Fruit fly (Drosophila melanogaster) whole organism, embryonic: ENCODE measurements around the gene MED28.
A peak's percentile ranks its signal among the peaks of the same experiment; 100 is the strongest.

Experiments used
- Bgb ChIP-seq: fragments of 200-800 bp; sonication (Bioruptor generic); IDR thresholded peaks from 2 replicates; pipeline ENCODE4 v1.3.6; 2022; ENCODE audit warnings: missing biosample characterization, missing genetic modification characterization; ENCODE audit not compliant: partially characterized antibody
- Blimp-1 ChIP-seq: fragments of 200-800 bp; sonication (Bioruptor generic); optimal IDR thresholded peaks from 3 replicates; lab custom pipeline; 2018; ENCODE audit warnings: missing biosample characterization, missing genetic modification characterization, mild to moderate bottlenecking, moderate library complexity, missing genetic modification reagents
- CG12155 ChIP-seq: fragments of 200-800 bp; sonication (Bioruptor generic); optimal IDR thresholded peaks from 3 replicates; lab custom pipeline; 2016; ENCODE audit warnings: missing biosample characterization, missing genetic modification characterization
- CG1233 ChIP-seq: fragments of 200-800 bp; sonication (Bioruptor generic); optimal IDR thresholded peaks from 4 replicates; lab custom pipeline; 2018; ENCODE audit warnings: missing biosample characterization, mild to moderate bottlenecking, missing genetic modification characterization
- CG14965 ChIP-seq: fragments of 200-800 bp; sonication (Bioruptor generic); optimal IDR thresholded peaks from 2 replicates; lab custom pipeline; 2016; ENCODE audit warnings: missing biosample characterization, missing genetic modification characterization, borderline replicate concordance
- CG16779 ChIP-seq: fragments of 200-800 bp; sonication (Bioruptor generic); IDR thresholded peaks from 2 replicates; pipeline ENCODE4 v1.3.6; 2022; ENCODE audit warnings: missing biosample characterization, missing genetic modification characterization
- CG16815 ChIP-seq: fragments of 200-800 bp; sonication (Bioruptor generic); optimal IDR thresholded peaks from 3 replicates; lab custom pipeline; 2017; ENCODE audit warnings: missing biosample characterization, mild to moderate bottlenecking, missing genetic modification characterization
- CG18764 ChIP-seq: fragments of 200-800 bp; sonication (Bioruptor generic); optimal IDR thresholded peaks from 3 replicates; lab custom pipeline; 2016; ENCODE audit warnings: missing biosample characterization, missing genetic modification characterization
- CG2678 ChIP-seq: fragments of 200-800 bp; sonication (Bioruptor generic); optimal IDR thresholded peaks from 3 replicates; lab custom pipeline; 2019; ENCODE audit warnings: missing biosample characterization, mild to moderate bottlenecking, missing genetic modification characterization, moderate library complexity
- CG2889 ChIP-seq: fragments of 200-800 bp; sonication (Bioruptor generic); IDR thresholded peaks from 3 replicates; pipeline ENCODE4 v1.3.6; 2022; ENCODE audit warnings: missing biosample characterization, missing genetic modification characterization
- CG31441 ChIP-seq: fragments of 200-800 bp; sonication (Bioruptor generic); IDR thresholded peaks from 2 replicates; pipeline ENCODE4 v1.3.6; 2022; ENCODE audit warnings: missing biosample characterization, missing genetic modification characterization
- CG32772 ChIP-seq: fragments of 200-800 bp; sonication (Bioruptor generic); IDR thresholded peaks from 2 replicates; pipeline ENCODE4 v1.3.6; 2022; ENCODE audit warnings: missing biosample characterization, missing genetic modification characterization
- CG3407 ChIP-seq: fragments of 200-800 bp; sonication (Bioruptor generic); optimal IDR thresholded peaks from 2 replicates; lab custom pipeline; 2018; ENCODE audit warnings: missing biosample characterization, mild to moderate bottlenecking, missing genetic modification characterization
- CG34224 ChIP-seq: fragments of 200-800 bp; sonication (Bioruptor generic); IDR thresholded peaks from 3 replicates; pipeline ENCODE4 v1.3.6; 2022; ENCODE audit warnings: missing biosample characterization, missing genetic modification characterization; ENCODE audit not compliant: partially characterized antibody
- CG42726 ChIP-seq: fragments of 200-800 bp; sonication (Bioruptor generic); IDR thresholded peaks from 2 replicates; pipeline ENCODE4 v1.3.6; 2022; ENCODE audit warnings: missing biosample characterization, missing genetic modification characterization; ENCODE audit not compliant: partially characterized antibody
- CG4328 ChIP-seq: fragments of 200-800 bp; sonication (Bioruptor generic); optimal IDR thresholded peaks from 3 replicates; lab custom pipeline; 2017; ENCODE audit warnings: missing biosample characterization, missing genetic modification reagents, missing genetic modification characterization
- CG4404 ChIP-seq: fragments of 200-800 bp; sonication (Bioruptor generic); IDR thresholded peaks from 2 replicates; pipeline ENCODE4 v1.3.6; 2022; ENCODE audit warnings: missing biosample characterization, missing genetic modification characterization
- CG5245 ChIP-seq: fragments of 200-800 bp; sonication (Bioruptor generic); optimal IDR thresholded peaks from 3 replicates; lab custom pipeline; 2016; ENCODE audit warnings: missing biosample characterization, missing genetic modification characterization
- CG6813 ChIP-seq: fragments of 200-800 bp; sonication (Bioruptor generic); optimal IDR thresholded peaks from 2 replicates; lab custom pipeline; 2017; ENCODE audit warnings: missing biosample characterization, missing genetic modification characterization, mild to moderate bottlenecking, moderate library complexity, missing genetic modification reagents
- D ChIP-seq, 2 experiments: fragments of 200-800 bp in 1 of 2; fragments of >200 bp in 1 of 2; sonication (Bioruptor generic) in 1 of 2; optimal IDR thresholded peaks; 2 replicates in 1 of 2; 3 replicates in 1 of 2; lab custom pipeline; 2017; ENCODE audit warnings: mild to moderate bottlenecking in 1 of 2, missing biosample characterization in 1 of 2, missing genetic modification characterization in 1 of 2, missing genetic modification reagents in 1 of 2
- H2.0 ChIP-seq: fragments of 200-800 bp; sonication (Bioruptor generic); IDR thresholded peaks from 2 replicates; pipeline ENCODE4 v1.3.6; 2022; ENCODE audit warnings: missing biosample characterization, missing genetic modification characterization
- HmgZ ChIP-seq: fragments of 200-800 bp; sonication (Bioruptor generic); optimal IDR thresholded peaks from 2 replicates; lab custom pipeline; 2018; ENCODE audit warnings: missing biosample characterization, mild to moderate bottlenecking, missing genetic modification characterization
- MBD-R2 ChIP-seq: fragments of 200-800 bp; sonication (Bioruptor generic); IDR thresholded peaks from 2 replicates; pipeline ENCODE4 v1.3.6; 2022; ENCODE audit warnings: missing biosample characterization, missing genetic modification characterization
- Meics ChIP-seq: fragments of 200-800 bp; sonication (Bioruptor generic); optimal IDR thresholded peaks from 2 replicates; lab custom pipeline; 2017; ENCODE audit warnings: missing biosample characterization, mild to moderate bottlenecking, missing genetic modification characterization
- Neu2 ChIP-seq: fragments of 200-800 bp; sonication (Bioruptor generic); optimal IDR thresholded peaks from 3 replicates; lab custom pipeline; 2016; ENCODE audit warnings: missing biosample characterization, missing genetic modification characterization, borderline replicate concordance
- Opbp ChIP-seq: fragments of 200-800 bp; sonication (Bioruptor generic); IDR thresholded peaks from 3 replicates; pipeline ENCODE4 v1.3.6; 2022; ENCODE audit warnings: missing biosample characterization, missing genetic modification characterization; ENCODE audit not compliant: partially characterized antibody
- Spps ChIP-seq: fragments of 200-800 bp; sonication (Bioruptor generic); optimal IDR thresholded peaks from 2 replicates; lab custom pipeline; 2018; ENCODE audit warnings: missing biosample characterization, mild to moderate bottlenecking, missing genetic modification characterization
- ap ChIP-seq: fragments of 200-800 bp; sonication (Bioruptor generic); IDR thresholded peaks from 2 replicates; pipeline ENCODE4 v1.3.6; 2022; ENCODE audit warnings: missing biosample characterization, missing genetic modification characterization
- ato ChIP-seq: fragments of 200-800 bp; sonication (Bioruptor generic); IDR thresholded peaks from 2 replicates; pipeline ENCODE4 v1.3.6; 2022; ENCODE audit warnings: missing biosample characterization, missing genetic modification characterization; ENCODE audit not compliant: partially characterized antibody
- az2 ChIP-seq: fragments of 200-800 bp; sonication (Bioruptor generic); optimal IDR thresholded peaks from 3 replicates; lab custom pipeline; 2016; ENCODE audit warnings: missing biosample characterization, missing genetic modification characterization
- cg ChIP-seq: fragments of 200-800 bp; sonication (Bioruptor generic); optimal IDR thresholded peaks from 3 replicates; lab custom pipeline; 2019; ENCODE audit warnings: missing biosample characterization, mild to moderate bottlenecking, missing genetic modification characterization, moderate library complexity
- chm ChIP-seq: fragments of 200-800 bp; sonication (Bioruptor generic); IDR thresholded peaks from 2 replicates; pipeline ENCODE4 v1.3.6; 2022; ENCODE audit warnings: missing biosample characterization, missing genetic modification characterization
- croc ChIP-seq: fragments of 200-800 bp; sonication (Bioruptor generic); conservative IDR thresholded peaks from 3 replicates; pipeline ENCODE4 v1.3.6; 2022; ENCODE audit warnings: missing biosample characterization, missing genetic modification characterization
- ftz-f1 ChIP-seq: fragments of 200-800 bp; sonication (Bioruptor generic); optimal IDR thresholded peaks from 2 replicates; lab custom pipeline; 2016; ENCODE audit warnings: missing biosample characterization, missing genetic modification characterization
- grn ChIP-seq: fragments of 200-800 bp; sonication (Bioruptor generic); optimal IDR thresholded peaks from 3 replicates; lab custom pipeline; 2017; ENCODE audit warnings: missing biosample characterization, missing genetic modification characterization
- her ChIP-seq: fragments of 200-800 bp; sonication (Bioruptor generic); optimal IDR thresholded peaks from 2 replicates; lab custom pipeline; 2016; ENCODE audit warnings: missing biosample characterization, missing genetic modification characterization
- hth ChIP-seq: fragments of >200 bp; optimal IDR thresholded peaks from 2 replicates; lab custom pipeline; 2017; ENCODE audit warnings: inconsistent platforms
- jing ChIP-seq: fragments of 200-800 bp; sonication (Bioruptor generic); optimal IDR thresholded peaks from 2 replicates; lab custom pipeline; 2018; ENCODE audit warnings: missing biosample characterization, mild to moderate bottlenecking, missing genetic modification characterization
- lilli ChIP-seq: fragments of 200-800 bp; sonication (Bioruptor generic); optimal IDR thresholded peaks from 3 replicates; lab custom pipeline; 2016; ENCODE audit warnings: missing biosample characterization, missing genetic modification characterization
- maf-S ChIP-seq: fragments of 200-800 bp; sonication (Bioruptor generic); optimal IDR thresholded peaks from 2 replicates; lab custom pipeline; 2016; ENCODE audit warnings: missing biosample characterization, missing genetic modification characterization
- nerfin-1 ChIP-seq: fragments of 200-800 bp; sonication (Bioruptor generic); optimal IDR thresholded peaks from 3 replicates; lab custom pipeline; 2019; ENCODE audit warnings: missing biosample characterization, mild to moderate bottlenecking, missing genetic modification characterization, moderate library complexity
- nmo ChIP-seq: fragments of 200-800 bp; sonication (Bioruptor generic); optimal IDR thresholded peaks from 2 replicates; lab custom pipeline; 2018; ENCODE audit warnings: missing biosample characterization, mild to moderate bottlenecking, missing genetic modification characterization, moderate library complexity
- pb ChIP-seq: fragments of 200-800 bp; sonication (Bioruptor generic); optimal IDR thresholded peaks from 3 replicates; lab custom pipeline; 2016; ENCODE audit warnings: missing biosample characterization, missing genetic modification characterization
- pita ChIP-seq: fragments of 200-800 bp; sonication (Bioruptor generic); optimal IDR thresholded peaks from 2 replicates; lab custom pipeline; 2017; ENCODE audit warnings: missing biosample characterization, mild to moderate bottlenecking, missing genetic modification characterization
- ranshi ChIP-seq: fragments of 200-800 bp; sonication (Bioruptor generic); IDR thresholded peaks from 2 replicates; pipeline ENCODE4 v1.3.6; 2022; ENCODE audit warnings: missing biosample characterization, missing genetic modification characterization
- sens-2 ChIP-seq: fragments of 200-800 bp; sonication (Bioruptor generic); IDR thresholded peaks from 2 replicates; pipeline ENCODE4 v1.3.6; 2022; ENCODE audit warnings: missing biosample characterization, missing genetic modification characterization
- vnd ChIP-seq: fragments of 200-800 bp; sonication (Bioruptor generic); IDR thresholded peaks from 3 replicates; pipeline ENCODE4 v1.3.6; 2022; ENCODE audit warnings: missing biosample characterization, missing genetic modification characterization; ENCODE audit not compliant: partially characterized antibody
- zfh1 ChIP-seq: fragments of 200-800 bp; sonication (Bioruptor generic); IDR thresholded peaks from 3 replicates; pipeline ENCODE4 v1.3.6; 2022; ENCODE audit warnings: missing biosample characterization, missing genetic modification characterization

Gene MED28

DNA sequence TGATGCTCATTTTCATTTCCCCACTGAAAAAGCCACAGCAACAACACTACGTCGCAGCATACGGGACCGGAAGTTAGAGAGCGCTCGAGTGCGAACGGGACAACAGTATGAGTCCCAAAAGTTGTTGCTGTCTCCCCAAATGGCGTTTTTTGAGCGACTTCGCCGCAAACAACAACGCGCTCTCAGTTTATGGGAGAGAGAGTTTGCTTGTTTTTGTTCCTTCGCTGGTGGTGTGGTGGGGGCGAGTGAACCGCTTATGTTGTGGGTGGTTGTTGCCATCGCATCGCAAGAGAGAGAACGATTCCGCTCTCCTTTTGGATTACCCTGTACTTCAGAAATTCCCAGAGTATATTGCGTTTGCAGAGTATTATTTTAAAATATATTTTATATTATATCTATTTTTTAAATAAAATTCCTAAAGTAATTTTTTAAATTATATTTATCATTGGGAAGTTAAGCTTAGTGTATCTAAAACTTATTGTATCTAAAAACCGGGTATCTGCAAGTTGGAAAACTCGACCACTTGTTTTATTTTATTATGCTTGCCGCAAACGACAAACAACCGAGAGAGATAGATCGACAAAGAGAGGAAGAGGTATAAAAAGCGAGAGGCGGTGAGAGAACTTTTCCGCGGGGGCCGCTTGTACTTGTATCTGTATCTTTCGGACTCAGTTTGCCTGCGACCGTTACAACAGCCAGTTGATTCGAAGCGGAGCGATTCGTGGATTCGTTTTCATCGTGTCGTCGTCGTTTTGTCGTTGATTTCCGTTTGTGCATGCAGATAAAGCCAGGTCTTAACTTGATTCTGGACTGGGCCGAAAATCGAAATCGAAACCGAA, 38.9 kb downstream of the MED28 start, which contains the start of gene msi (continued):
- peak; percentile 99 for TF ChIP-seq CG1233
- peak; percentile 99 for TF ChIP-seq ranshi
- TF ChIP-seq Meics (GFP tag; lab: Kevin White, UChicago): peak; percentile 99
- peak; percentile 59 for TF ChIP-seq maf-S (GFP tag; lab: Kevin White, UChicago)
- TF ChIP-seq H2.0 (GFP tag; lab: Robert Waterston, UW): peak; percentile 98
- peak; percentile 99 for TF ChIP-seq Blimp-1 (GFP tag; lab: Kevin White, UChicago)
- peak; percentile 9 for TF ChIP-seq CG14965 (GFP tag; lab: Kevin White, UChicago)
- peak; percentile 98 for TF ChIP-seq MBD-R2
- TF ChIP-seq her (GFP tag; lab: Kevin White, UChicago): peak; percentile 39
- peak; percentile 95 for TF ChIP-seq chm (GFP tag; lab: Robert Waterston, UW)
- peak; percentile 95 for TF ChIP-seq sens-2 (GFP tag; lab: Robert Waterston, UW)
- TF ChIP-seq Bgb (GFP tag; lab: Robert Waterston, UW): peak; percentile 65; the same call in 1 of the 2 replicates
- peak; percentile 98 for TF ChIP-seq nerfin-1 (tag; lab: Kevin White, UChicago)
- no peak; the same call in 1 of the 2 replicates for TF ChIP-seq ato
- TF ChIP-seq CG16779: peak; percentile 72
- TF ChIP-seq CG2678 (tag; lab: Kevin White, UChicago): peak; percentile 100
- TF ChIP-seq CG34224 (GFP tag; lab: Robert Waterston, UW): peak; percentile 7; the same call in 2 of the 3 replicates
- TF ChIP-seq nmo (GFP tag; lab: Kevin White, UChicago): peak; percentile 100
- peak; percentile 94 for TF ChIP-seq CG4328 (GFP tag; lab: Kevin White, UChicago)
- peak; percentile 98 for TF ChIP-seq ap (GFP tag; lab: Robert Waterston, UW)
- peak; percentile 97 for TF ChIP-seq CG4404 (GFP tag; lab: Robert Waterston, UW)
- TF ChIP-seq grn: peak; percentile 38
- TF ChIP-seq jing (GFP tag; lab: Kevin White, UChicago): peak; percentile 84
- peak; percentile 53 for TF ChIP-seq ftz-f1 (GFP tag; lab: Kevin White, UChicago)
- TF ChIP-seq CG6813: peak; percentile 98
- TF ChIP-seq CG3407 (GFP tag; lab: Kevin White, UChicago): peak; percentile 98
- no peak for TF ChIP-seq Neu2 (GFP tag; lab: Kevin White, UChicago)
- TF ChIP-seq CG5245 (GFP tag; lab: Kevin White, UChicago): peak; percentile 93
- peak; percentile 20 for TF ChIP-seq cg (GFP tag; lab: Kevin White, UChicago)
- peak; percentile 99 for TF ChIP-seq CG32772 (GFP tag; lab: Robert Waterston, UW)
- peak; percentile 98 for TF ChIP-seq az2 (GFP tag; lab: Kevin White, UChicago)
- TF ChIP-seq CG2889 (GFP tag; lab: Robert Waterston, UW): peak; percentile 98
- peak; percentile 98 for TF ChIP-seq zfh1 (GFP tag; lab: Robert Waterston, UW)
- peak; percentile 97 for TF ChIP-seq CG16815 (GFP tag; lab: Kevin White, UChicago)
- TF ChIP-seq CG18764 (GFP tag; lab: Kevin White, UChicago): peak; percentile 93
- no peak; the same call in 1 of the 3 replicates for TF ChIP-seq Opbp (GFP tag; lab: Robert Waterston, UW)
- TF ChIP-seq CG12155 (GFP tag; lab: Kevin White, UChicago): peak; percentile 96
- TF ChIP-seq croc (GFP tag; lab: Robert Waterston, UW): peak; percentile 99
- peak; percentile 96 for TF ChIP-seq HmgZ (tag; lab: Kevin White, UChicago)
- no peak for TF ChIP-seq pita (GFP tag; lab: Kevin White, UChicago)
- TF ChIP-seq vnd (GFP tag; lab: Robert Waterston, UW): no peak
- TF ChIP-seq D (optimal IDR thresholded peaks at IDR 0.05; lab: Kevin White, UChicago): no peak
- TF ChIP-seq D (GFP tag; optimal IDR thresholded peaks at IDR 0.05; lab: Kevin White, UChicago): peak; percentile 99
- TF ChIP-seq lilli (GFP tag; lab: Kevin White, UChicago): peak; percentile 92
- no peak for TF ChIP-seq hth
- TF ChIP-seq CG31441 (GFP tag; lab: Robert Waterston, UW): peak; percentile 100
- TF ChIP-seq pb: peak; percentile 81
- TF ChIP-seq Spps: peak; percentile 99
- TF ChIP-seq CG42726 (GFP tag; lab: Robert Waterston, UW): peak; percentile 83
